Fruit fly (Drosophila melanogaster) S2 (cell line): ENCODE data around the gene NPF.

Experiments
- CG8478 ChIP-seq: fragments of >200 bp; optimal IDR thresholded peaks from 2 replicates; lab custom pipeline; 2018
- CTCF ChIP-seq, 2 experiments: fragments of >200 bp; optimal IDR thresholded peaks; 2 replicates each; lab custom pipeline; 2018

dm6 chr3R:16569338-16569737, 39.7 kb upstream of the NPF start:
- TF ChIP-seq CTCF (optimal IDR thresholded peaks at IDR 0.05; lab: Kevin White, UChicago) (no peak), CG8478 (lab: Kevin White, UChicago) (no peak)
